Fruit fly (Drosophila melanogaster): ENCODE measurements around the gene Cbp80.

DNA sequence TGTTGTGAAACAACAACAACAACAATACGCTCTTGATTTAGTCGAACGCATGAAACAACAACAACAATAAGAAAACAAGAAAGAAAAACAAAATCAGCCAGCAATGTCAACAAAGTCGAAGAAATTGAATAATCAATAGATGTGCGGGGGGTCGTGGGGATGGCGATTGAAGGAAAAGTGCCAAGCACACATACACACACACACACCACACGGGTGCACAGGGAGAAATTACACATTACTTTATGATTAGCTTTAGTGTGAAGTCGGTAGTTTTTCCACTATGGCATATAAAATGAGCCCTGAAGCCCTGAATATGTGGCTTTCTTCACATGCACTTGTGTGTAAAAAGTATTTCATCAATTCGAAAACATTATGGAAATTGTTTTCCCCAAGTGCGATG is 43.1 kb downstream of the Cbp80 start:
- TF ChIP-seq CTCF (optimal IDR thresholded peaks at IDR 0.05) (no peak), CG8478 (optimal IDR thresholded peaks at IDR 0.05) (no peak)

Measured in S2 (cell line).